Fruit fly (Drosophila melanogaster) whole organism, prepupa: Measurements from ENCODE around the gene mrn.

Experiments used
- CG10631 ChIP-seq: fragments of 200-800 bp; sonication (Bioruptor generic); optimal IDR thresholded peaks from 2 replicates; lab custom pipeline; 2016; ENCODE audit warnings: missing biosample characterization, missing genetic modification characterization
- CG10669 ChIP-seq: fragments of 200-800 bp; sonication (Bioruptor generic); optimal IDR thresholded peaks from 3 replicates; lab custom pipeline; 2018; ENCODE audit warnings: missing biosample characterization, mild to moderate bottlenecking, missing genetic modification characterization, moderate library complexity
- CG11762 ChIP-seq: fragments of 200-800 bp; sonication (Bioruptor generic); optimal IDR thresholded peaks from 3 replicates; lab custom pipeline; 2016; ENCODE audit warnings: missing biosample characterization, missing genetic modification characterization; ENCODE audit not compliant: insufficient read depth
- CG15336 ChIP-seq: fragments of 200-800 bp; sonication (Bioruptor generic); IDR thresholded peaks from 2 replicates; pipeline ENCODE4 v1.3.6; 2022; ENCODE audit warnings: missing biosample characterization, missing genetic modification characterization
- CG1621 ChIP-seq: fragments of 200-800 bp; sonication (Bioruptor generic); optimal IDR thresholded peaks from 3 replicates; lab custom pipeline; 2018; ENCODE audit warnings: missing biosample characterization, mild to moderate bottlenecking, missing genetic modification characterization
- CG3032 ChIP-seq: fragments of 200-800 bp; optimal IDR thresholded peaks from 2 replicates; lab custom pipeline; 2019; ENCODE audit warnings: missing biosample characterization, mild to moderate bottlenecking, missing genetic modification characterization, moderate library complexity
- CG32006 ChIP-seq: fragments of 200-800 bp; sonication (Bioruptor generic); optimal IDR thresholded peaks from 3 replicates; lab custom pipeline; 2017; ENCODE audit warnings: missing biosample characterization, mild to moderate bottlenecking, missing genetic modification characterization
- CG34406 ChIP-seq: fragments of 200-800 bp; sonication (Bioruptor generic); optimal IDR thresholded peaks from 3 replicates; lab custom pipeline; 2016; ENCODE audit warnings: missing biosample characterization, missing genetic modification characterization
- CG6163 ChIP-seq: fragments of 200-800 bp; sonication (Bioruptor generic); IDR thresholded peaks from 3 replicates; pipeline ENCODE4 v1.3.6; 2022; ENCODE audit warnings: missing biosample characterization, missing genetic modification characterization
- CG6276 ChIP-seq: fragments of 200-800 bp; sonication (Bioruptor generic); optimal IDR thresholded peaks from 2 replicates; lab custom pipeline; 2017; ENCODE audit warnings: missing biosample characterization, mild to moderate bottlenecking, missing genetic modification characterization
- CG6808 ChIP-seq: fragments of 200-800 bp; sonication (Bioruptor generic); optimal IDR thresholded peaks from 3 replicates; lab custom pipeline; 2017; ENCODE audit warnings: missing biosample characterization, missing genetic modification characterization, mild to moderate bottlenecking, moderate library complexity, missing genetic modification reagents
- CG8119 ChIP-seq: fragments of 200-800 bp; sonication (Bioruptor generic); IDR thresholded peaks from 3 replicates; pipeline ENCODE4 v1.3.6; 2022; ENCODE audit warnings: missing biosample characterization, missing genetic modification characterization
- CG8319 ChIP-seq: fragments of 200-800 bp; sonication (Bioruptor generic); optimal IDR thresholded peaks from 3 replicates; lab custom pipeline; 2016; ENCODE audit warnings: missing biosample characterization, missing genetic modification characterization
- CG8632 ChIP-seq: fragments of 200-800 bp; sonication (Bioruptor generic); optimal IDR thresholded peaks from 3 replicates; lab custom pipeline; 2016; ENCODE audit warnings: missing biosample characterization, missing genetic modification characterization
- Eip78C ChIP-seq: fragments of 200-800 bp; sonication (Bioruptor generic); peaks from one replicate; lab custom pipeline; 2016; ENCODE audit warnings: missing biosample characterization, missing genetic modification characterization
- Eip93F ChIP-seq: fragments of 200-800 bp; sonication (Bioruptor generic); optimal IDR thresholded peaks from 2 replicates; lab custom pipeline; 2016; ENCODE audit warnings: missing biosample characterization, mild to moderate bottlenecking, missing genetic modification characterization
- Hr4 ChIP-seq: fragments of 200-800 bp; sonication (Bioruptor generic); optimal IDR thresholded peaks from 3 replicates; lab custom pipeline; 2016; ENCODE audit warnings: missing biosample characterization, missing genetic modification characterization
- Lpt ChIP-seq: fragments of 200-800 bp; sonication (Bioruptor generic); optimal IDR thresholded peaks from 3 replicates; lab custom pipeline; 2016; ENCODE audit warnings: missing biosample characterization, missing genetic modification characterization
- Met ChIP-seq: fragments of 200-800 bp; sonication (Bioruptor generic); optimal IDR thresholded peaks from 3 replicates; lab custom pipeline; 2016; ENCODE audit warnings: missing biosample characterization, missing genetic modification characterization
- OdsH ChIP-seq: fragments of 200-800 bp; sonication (Bioruptor generic); optimal IDR thresholded peaks from 3 replicates; lab custom pipeline; 2016; ENCODE audit warnings: missing biosample characterization, missing genetic modification characterization
- Smox ChIP-seq: fragments of 200-800 bp; sonication (Bioruptor generic); optimal IDR thresholded peaks from 3 replicates; lab custom pipeline; 2016; ENCODE audit warnings: missing biosample characterization, missing genetic modification characterization
- Sox14 ChIP-seq: fragments of 200-800 bp; sonication (Bioruptor generic); optimal IDR thresholded peaks from 3 replicates; lab custom pipeline; 2016; ENCODE audit warnings: missing biosample characterization, missing genetic modification characterization
- Sox15 ChIP-seq: fragments of 200-800 bp; sonication (Bioruptor generic); optimal IDR thresholded peaks from 3 replicates; lab custom pipeline; 2016; ENCODE audit warnings: missing biosample characterization, missing genetic modification characterization
- acj6 ChIP-seq: fragments of 200-800 bp; sonication (Bioruptor generic); optimal IDR thresholded peaks from 3 replicates; lab custom pipeline; 2016; ENCODE audit warnings: missing biosample characterization, missing genetic modification characterization
- cyc ChIP-seq: fragments of 200-800 bp; sonication (Bioruptor generic); optimal IDR thresholded peaks from 3 replicates; lab custom pipeline; 2016; ENCODE audit warnings: missing biosample characterization, missing genetic modification characterization
- eg ChIP-seq: fragments of 200-800 bp; sonication (Bioruptor generic); IDR thresholded peaks from 3 replicates; pipeline ENCODE4 v1.3.6; 2022; ENCODE audit warnings: missing biosample characterization, missing genetic modification characterization
- fd59A ChIP-seq: fragments of 200-800 bp; sonication (Bioruptor generic); optimal IDR thresholded peaks from 2 replicates; lab custom pipeline; 2017; ENCODE audit warnings: missing biosample characterization, mild to moderate bottlenecking, missing genetic modification characterization, missing genetic modification reagents
- fkh ChIP-seq: fragments of 200-800 bp; sonication (Bioruptor generic); optimal IDR thresholded peaks from 3 replicates; lab custom pipeline; 2017; ENCODE audit warnings: missing biosample characterization, mild to moderate bottlenecking, missing genetic modification characterization, moderate library complexity
- net ChIP-seq: fragments of 200-800 bp; sonication (Bioruptor generic); optimal IDR thresholded peaks from 3 replicates; lab custom pipeline; 2016; ENCODE audit warnings: missing biosample characterization, missing genetic modification characterization
- pdm3 ChIP-seq: fragments of 200-800 bp; sonication (Bioruptor generic); optimal IDR thresholded peaks from 3 replicates; lab custom pipeline; 2016; ENCODE audit warnings: missing biosample characterization, missing genetic modification characterization
- salr ChIP-seq, 2 experiments: fragments of 200-800 bp; sonication (Bioruptor generic); optimal IDR thresholded peaks; 3 replicates each; lab custom pipeline; 2016 to 2018; ENCODE audit warnings: missing biosample characterization in 2 of 2, missing genetic modification characterization in 2 of 2, mild to moderate bottlenecking in 1 of 2
- spab ChIP-seq: fragments of 200-800 bp; sonication (Bioruptor generic); optimal IDR thresholded peaks from 2 replicates; lab custom pipeline; 2017; ENCODE audit warnings: missing biosample characterization, mild to moderate bottlenecking, missing genetic modification characterization, missing genetic modification reagents
- svp ChIP-seq: fragments of 200-800 bp; sonication (Bioruptor generic); peaks from one replicate; lab custom pipeline; 2016; ENCODE audit warnings: missing biosample characterization, missing genetic modification characterization
- topi ChIP-seq: fragments of 200-800 bp; sonication (Bioruptor generic); optimal IDR thresholded peaks from 3 replicates; lab custom pipeline; 2016; ENCODE audit warnings: missing biosample characterization, missing genetic modification characterization
- vri ChIP-seq: fragments of 200-800 bp; sonication (Bioruptor generic); optimal IDR thresholded peaks from 3 replicates; lab custom pipeline; 2016; ENCODE audit warnings: missing biosample characterization, mild to moderate bottlenecking, missing genetic modification characterization

Gene mrn

DNA sequence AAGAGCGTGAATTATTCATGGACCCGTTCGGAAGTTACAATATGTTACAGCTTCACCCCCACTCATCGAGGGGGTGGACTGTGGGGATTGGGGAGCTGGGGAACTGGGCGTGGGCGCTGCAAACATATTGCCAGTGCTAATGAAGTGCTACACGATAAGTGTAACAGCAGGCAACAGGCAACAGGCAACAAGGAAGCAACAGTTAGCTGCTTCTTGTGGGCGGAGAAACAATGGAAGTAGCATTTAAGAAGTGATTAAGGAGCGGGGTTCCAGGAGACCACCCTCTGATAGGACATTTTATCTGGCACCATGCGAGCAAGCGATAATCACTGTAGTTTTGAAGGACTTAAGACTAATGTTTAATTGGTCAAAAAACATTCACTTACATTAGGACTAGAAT, 39.1 kb downstream of the mrn start:
- TF ChIP-seq CG32006 (GFP tag; lab: Kevin White, UChicago) (no peak), CG8632 (GFP tag; lab: Kevin White, UChicago) (no peak), fkh (GFP tag; lab: Kevin White, UChicago) (no peak), pdm3 (no peak), Eip93F (GFP tag; lab: Kevin White, UChicago) (no peak), Smox (GFP tag; lab: Kevin White, UChicago) (no peak), CG8319 (GFP tag; lab: Kevin White, UChicago) (no peak), OdsH (GFP tag; lab: Kevin White, UChicago) (no peak), net (no peak), CG34406 (GFP tag; lab: Kevin White, UChicago) (no peak), cyc (no peak), CG1621 (no peak), acj6 (GFP tag; lab: Kevin White, UChicago) (no peak), CG6808 (GFP tag; lab: Kevin White, UChicago) (no peak), Met (GFP tag; lab: Kevin White, UChicago) (no peak)
- TF ChIP-seq, all 60 proteins: peak for 0

DNA sequence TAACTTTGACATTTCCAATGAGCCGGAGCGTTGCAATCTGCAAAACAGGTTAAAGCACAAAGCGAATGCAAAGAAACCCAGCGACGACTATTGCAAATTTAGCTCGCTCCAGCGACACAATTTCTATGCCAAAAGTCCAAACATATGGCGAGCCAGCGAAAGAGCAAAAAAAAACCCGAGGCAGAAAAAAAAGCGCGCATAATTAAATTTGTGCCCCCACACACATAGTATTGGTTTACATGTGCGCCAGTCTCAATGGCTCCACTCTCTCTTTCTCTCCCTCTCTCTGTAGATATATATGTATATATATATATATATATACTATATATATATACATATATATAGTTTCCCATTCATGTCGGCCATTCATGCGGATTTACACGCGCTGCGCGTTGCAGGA, 39.7 kb downstream of the mrn start:
- TF ChIP-seq CG6808 (GFP tag; lab: Kevin White, UChicago) (no peak), CG6163 (GFP tag; lab: Robert Waterston, UW) (no peak), CG3032 (tag; lab: Kevin White, UChicago) (no peak), Hr4 (GFP tag; lab: Kevin White, UChicago) (no peak), spab (GFP tag; lab: Kevin White, UChicago) (no peak), topi (GFP tag; lab: Kevin White, UChicago) (no peak), CG8319 (GFP tag; lab: Kevin White, UChicago) (no peak), CG10631 (GFP tag; lab: Kevin White, UChicago) (no peak), CG8119 (GFP tag; lab: Robert Waterston, UW) (peak; percentile 64; the same call in 2 of the 3 replicates), eg (GFP tag; lab: Robert Waterston, UW) (peak; percentile 41; the same call in 1 of the 3 replicates), fd59A (GFP tag; lab: Kevin White, UChicago) (no peak), Eip78C (GFP tag; lab: Kevin White, UChicago) (peak; percentile 63), CG6276 (GFP tag; lab: Kevin White, UChicago) (peak; percentile 42), CG15336 (no peak), CG34406 (GFP tag; lab: Kevin White, UChicago) (no peak)

DNA sequence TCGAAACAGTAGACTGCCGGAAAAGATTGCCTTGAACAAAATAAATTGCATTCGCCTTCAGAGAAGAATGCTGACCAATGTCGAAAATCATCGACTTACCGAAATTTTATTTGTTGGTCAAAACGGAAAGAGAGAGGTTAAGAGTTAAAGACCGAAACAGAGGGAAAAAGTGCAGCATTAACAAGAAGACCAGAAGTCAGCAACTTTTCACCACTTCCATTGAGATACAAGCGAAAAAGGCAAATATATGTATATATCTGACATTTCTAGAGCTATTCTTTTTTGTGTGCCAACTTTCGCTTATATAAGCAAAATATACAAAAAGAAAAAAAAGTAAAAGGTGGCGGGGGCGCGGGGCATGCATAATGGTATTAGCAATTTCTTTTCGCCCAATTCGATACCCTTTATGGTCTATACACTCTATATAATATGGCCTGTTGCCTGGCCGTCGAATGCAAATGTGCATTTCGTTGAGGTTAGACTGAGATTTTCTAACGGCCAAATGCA, 40.4 kb downstream of the mrn start:
- TF ChIP-seq CG1621 (no peak), Sox14 (GFP tag; lab: Kevin White, UChicago) (no peak), CG10669 (GFP tag; lab: Kevin White, UChicago) (no peak), CG10631 (GFP tag; lab: Kevin White, UChicago) (no peak), fd59A (GFP tag; lab: Kevin White, UChicago) (no peak), spab (GFP tag; lab: Kevin White, UChicago) (no peak), Sox15 (GFP tag; lab: Kevin White, UChicago) (no peak), Lpt (no peak), CG6276 (GFP tag; lab: Kevin White, UChicago) (no peak), CG11762 (no peak), CG34406 (GFP tag; lab: Kevin White, UChicago) (no peak)

DNA sequence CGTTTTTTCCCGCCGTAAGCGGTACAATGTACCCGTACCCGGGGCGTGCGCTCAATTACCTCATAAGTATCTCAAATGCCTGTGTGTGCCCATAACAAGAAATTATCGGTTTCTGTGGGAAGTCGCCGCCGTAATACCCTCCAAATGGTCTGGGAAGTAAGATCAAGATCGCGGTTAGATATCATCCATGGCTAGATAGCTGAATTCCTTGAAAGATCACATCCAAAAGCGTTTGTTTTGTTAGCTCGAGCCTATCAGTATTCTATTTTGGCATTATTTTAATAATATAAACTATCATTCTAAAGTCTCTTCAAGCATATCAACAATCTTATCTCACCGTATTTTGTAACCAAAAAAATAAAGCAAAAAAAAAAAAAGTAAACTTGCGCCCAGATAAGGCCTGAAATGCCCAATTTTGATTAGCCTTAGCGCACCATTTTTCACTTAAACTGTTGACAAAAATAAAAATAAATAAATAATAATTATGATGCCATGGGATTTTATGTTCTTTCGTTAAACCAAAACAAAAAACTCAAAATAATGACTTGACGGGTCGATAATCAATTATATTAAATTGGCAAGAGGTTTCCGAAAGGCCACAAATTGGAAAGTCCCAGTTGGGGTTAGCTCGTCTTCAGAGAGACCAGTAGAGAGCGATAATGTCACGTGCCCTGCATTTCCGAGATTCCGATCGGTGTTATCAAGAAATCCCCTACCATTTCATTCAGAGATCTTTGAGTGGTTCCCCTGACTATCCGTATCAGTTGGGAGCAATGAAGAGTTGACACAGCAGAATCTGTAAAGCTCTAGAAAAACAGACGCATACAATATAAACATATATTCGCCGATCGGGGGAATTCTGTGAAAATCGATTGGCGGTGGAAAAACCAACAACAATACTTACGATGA, 41.5 kb downstream of the mrn start:
- no peak for TF ChIP-seq eg (GFP tag; lab: Robert Waterston, UW)
- TF ChIP-seq fkh (GFP tag; lab: Kevin White, UChicago), result peak; percentile 6
- peak; percentile 48 for TF ChIP-seq vri (GFP tag; lab: Kevin White, UChicago)
- peak; percentile 47 for TF ChIP-seq CG32006 (GFP tag; lab: Kevin White, UChicago)
- no peak for TF ChIP-seq CG8119 (GFP tag; lab: Robert Waterston, UW)
- peak; percentile 84 for TF ChIP-seq svp
- no peak for TF ChIP-seq cyc
- TF ChIP-seq pdm3, result no peak
- TF ChIP-seq Eip78C (GFP tag; lab: Kevin White, UChicago), result peak; percentile 40
- peak in 1 of 2 experiments; percentile 30 for TF ChIP-seq salr (GFP tag; optimal IDR thresholded peaks at IDR 0.05; lab: Kevin White, UChicago)
- no peak for TF ChIP-seq CG34406 (GFP tag; lab: Kevin White, UChicago)
- TF ChIP-seq CG11762, result no peak
- TF ChIP-seq net, result no peak
